Worm (Caenorhabditis elegans): ENCODE measurements around the gene nlp-61.
"Not testable (repeated sequence)": the region's sequence is repeated elsewhere in the genome, so short reads cannot be mapped to it uniquely, and the experiment has no call there.

Gene nlp-61

DNA sequence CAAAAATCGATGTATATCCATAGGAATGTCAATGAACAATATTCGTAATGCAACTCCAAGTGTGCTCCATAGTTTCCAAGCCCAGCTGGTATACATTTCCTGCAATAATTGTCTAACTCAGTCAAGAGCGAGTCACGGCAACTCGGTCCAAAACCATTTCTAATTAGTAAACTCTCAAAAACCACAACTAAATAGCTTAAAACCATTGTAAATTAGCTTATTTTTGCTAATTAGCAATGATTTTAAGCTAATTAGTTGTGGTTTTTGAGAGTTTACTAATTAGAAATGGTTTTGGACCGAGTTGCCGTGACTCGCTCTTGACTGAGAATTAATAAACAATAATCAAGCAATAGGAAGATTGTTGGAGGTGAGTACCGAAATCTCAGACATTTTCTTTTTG is 37.4 kb downstream of the nlp-61 start, which contains the start of gene dhs-29:
Gene dhs-29 (minus strand): TSS at position 101 of the 400 bp plus-strand sequence.
- not testable (repeated sequence) for TF ChIP-seq him-1, dao-5, W03F9.2 (tag; optimal IDR thresholded peaks at IDR 0.05)

- TF ChIP-seq dao-5 (tag; optimal IDR thresholded peaks at IDR 0.05) = no peak
- no peak for TF ChIP-seq W03F9.2 (tag; optimal IDR thresholded peaks at IDR 0.05)
- no peak for TF ChIP-seq him-1 (tag; optimal IDR thresholded peaks at IDR 0.05)
These were observed 38.0 kb downstream of the nlp-61 start for ce11 chrX:7665401-7665800.

ce11 chrX:7667394-7668089 is 40.1 kb downstream of the nlp-61 start, which contains the start of gene F27D9.13:
TSS of gene F27D9.13 (minus strand) at chrX:7667444.
- TF ChIP-seq W03F9.2 (tag; optimal IDR thresholded peaks at IDR 0.05) (no peak), him-1 (tag; optimal IDR thresholded peaks at IDR 0.05) (no peak), dao-5 (tag; optimal IDR thresholded peaks at IDR 0.05) (no peak)

ce11 chrX:7670655-7671054 is 43.2 kb downstream of the nlp-61 start, which contains the start of gene F27D9.7:
TSS of gene F27D9.7 (minus strand) at chrX:7670755.
- TF ChIP-seq dao-5 (tag; optimal IDR thresholded peaks at IDR 0.05) = no peak

DNA sequence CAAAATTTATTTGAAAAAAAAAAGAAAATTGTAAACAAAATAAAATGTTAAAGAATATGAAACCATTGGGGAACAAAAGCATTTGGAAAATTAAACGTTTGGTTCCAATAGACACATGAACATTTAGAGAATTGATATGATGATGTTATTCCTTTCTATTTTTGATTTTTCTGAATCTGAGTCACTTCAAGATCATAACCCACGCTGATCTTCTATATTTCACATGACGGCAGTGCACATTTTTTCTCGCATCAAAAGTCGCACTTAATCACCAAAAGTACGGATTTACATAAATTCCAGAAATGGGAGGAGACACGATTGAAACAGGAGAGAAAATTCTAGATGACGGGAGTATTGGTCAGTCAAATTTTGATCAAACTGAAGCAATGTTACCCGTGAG is 45.2 kb downstream of the nlp-61 start, which contains the start of gene F27D9.2:
Gene F27D9.2 (plus strand): TSS at position 301 of the 400 bp plus-strand sequence.
- TF ChIP-seq dao-5 (tag; optimal IDR thresholded peaks at IDR 0.05) = no peak
- TF ChIP-seq W03F9.2 (tag; optimal IDR thresholded peaks at IDR 0.05) = no peak
- no peak for TF ChIP-seq him-1 (tag; optimal IDR thresholded peaks at IDR 0.05)

DNA sequence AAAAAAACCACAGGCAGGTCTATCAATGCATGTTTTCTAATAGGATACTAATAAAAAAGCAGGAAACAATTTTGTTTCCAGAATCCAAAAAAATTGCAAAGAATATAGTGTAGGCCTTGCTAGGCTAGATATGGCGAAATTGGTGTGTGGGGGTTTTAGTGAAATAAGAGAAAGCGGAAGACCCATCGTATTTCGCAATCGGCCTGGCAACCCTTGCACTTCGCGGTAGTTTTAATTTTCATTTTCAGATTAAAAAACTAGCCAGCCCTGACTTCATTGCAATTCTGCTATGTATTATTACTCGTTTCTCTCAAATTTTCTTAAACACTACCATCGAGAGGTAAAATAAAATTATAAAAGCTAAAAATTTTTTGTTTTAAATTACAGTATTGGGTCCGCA is 47.4 kb downstream of the nlp-61 start:
- TF ChIP-seq W03F9.2 (tag; optimal IDR thresholded peaks at IDR 0.05) (no peak), dao-5 (tag; optimal IDR thresholded peaks at IDR 0.05) (no peak), him-1 (tag; optimal IDR thresholded peaks at IDR 0.05) (no peak)

Measured in whole organism, L4/young adult.